Worm (Caenorhabditis elegans) whole organism, young adult: ENCODE results near the gene sph-1.

Source experiments
- B0035.1 ChIP-seq: sonication (generic microtip); optimal IDR thresholded peaks from 2 replicates; lab custom pipeline; 2016; ENCODE audit warnings: missing genetic modification characterization, mild to moderate bottlenecking, missing compliant biosample characterization, missing genotype, missing genetic modification reagents
- B0336.3 ChIP-seq: fragments of 200-800 bp; sonication (Bioruptor generic); IDR thresholded peaks from 2 replicates; pipeline ENCODE4 v1.3.6; 2022; ENCODE audit warnings: missing genetic modification characterization, missing compliant biosample characterization
- K11D2.4 ChIP-seq: fragments of 200-800 bp; sonication (Bioruptor generic); IDR thresholded peaks from 2 replicates; pipeline ENCODE4 v1.3.6; 2022; ENCODE audit warnings: missing genetic modification reagents, missing genetic modification characterization, missing compliant biosample characterization
- Y53F4B.3 ChIP-seq: fragments of 200-800 bp; sonication (Bioruptor generic); IDR thresholded peaks from 2 replicates; pipeline ENCODE4 v1.3.6; 2022; ENCODE audit warnings: missing genetic modification reagents, missing genetic modification characterization, missing compliant biosample characterization
- ceh-40 ChIP-seq: fragments of 200-800 bp; sonication (Bioruptor generic); IDR thresholded peaks from 2 replicates; pipeline ENCODE4 v1.3.6; 2022; ENCODE audit warnings: missing genetic modification characterization, missing compliant biosample characterization
- hsf-1 ChIP-seq: fragments of 200-800 bp; sonication (Bioruptor generic); IDR thresholded peaks from 2 replicates; pipeline ENCODE4 v1.3.6; 2022; ENCODE audit warnings: missing genetic modification reagents, missing genetic modification characterization, missing compliant biosample characterization
- nfyb-1 ChIP-seq: fragments of 200-800 bp; sonication (Bioruptor generic); IDR thresholded peaks from 2 replicates; pipeline ENCODE4 v1.3.6; 2022; ENCODE audit warnings: missing genetic modification reagents, missing genetic modification characterization, missing compliant biosample characterization
- nhr-120 ChIP-seq: fragments of 200-800 bp; sonication (Bioruptor generic); IDR thresholded peaks from 2 replicates; pipeline ENCODE4 v1.3.6; 2022; ENCODE audit warnings: missing genetic modification characterization, missing compliant biosample characterization
- snpc-1.3 ChIP-seq: sonication (generic microtip); optimal IDR thresholded peaks from 2 replicates; lab custom pipeline; 2017; ENCODE audit warnings: missing genetic modification characterization, mild to moderate bottlenecking, missing compliant biosample characterization, antibody characterized with exemption, moderate library complexity, missing genotype, missing genetic modification reagents; ENCODE audit not compliant: insufficient read depth
- somi-1 ChIP-seq: fragments of 200-800 bp; sonication (Bioruptor generic); optimal IDR thresholded peaks from 2 replicates; lab custom pipeline; 2018; ENCODE audit warnings: mild to moderate bottlenecking, missing genetic modification characterization, missing compliant biosample characterization
- sptf-2 ChIP-seq: fragments of 200-800 bp; sonication (Bioruptor generic); optimal IDR thresholded peaks from 2 replicates; lab custom pipeline; 2018; ENCODE audit warnings: mild to moderate bottlenecking, missing genetic modification characterization, missing compliant biosample characterization
- tbx-9 ChIP-seq: sonication (generic microtip); optimal IDR thresholded peaks from 2 replicates; lab custom pipeline; 2016; ENCODE audit warnings: borderline replicate concordance, missing genetic modification characterization, inconsistent platforms, missing compliant biosample characterization
- tlf-1 ChIP-seq: fragments of 200-800 bp; sonication (Bioruptor generic); optimal IDR thresholded peaks from 2 replicates; lab custom pipeline; 2018; ENCODE audit warnings: mild to moderate bottlenecking, missing genetic modification characterization, missing compliant biosample characterization
- unc-62 ChIP-seq: fragments of 150-350 bp; optimal IDR thresholded peaks from 2 replicates; lab custom pipeline; 2014; ENCODE audit warnings: missing biosample characterization, missing genetic modification reagents, missing genetic modification characterization

sph-1 gene

DNA sequence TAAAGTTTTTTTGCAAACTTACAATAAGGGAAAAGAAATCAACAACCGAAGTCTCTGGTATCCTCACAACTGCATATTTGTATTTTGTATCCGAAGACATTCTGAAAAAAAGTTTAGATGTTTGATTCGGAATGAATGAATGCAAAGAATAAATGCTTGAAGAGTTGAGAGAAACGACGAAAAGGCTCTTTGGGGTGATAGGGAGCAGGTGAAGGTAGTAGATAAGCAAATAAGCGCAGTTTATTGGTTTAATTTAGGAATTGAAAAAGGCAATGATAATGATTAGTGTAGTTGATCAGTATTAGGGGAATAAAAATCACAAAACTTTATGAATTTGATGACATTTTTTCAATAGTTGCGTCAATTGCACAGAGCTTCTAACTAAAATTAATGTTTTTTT lies 46.8 kb downstream of the sph-1 start, which contains the start of gene nsy-7:
TSS of gene nsy-7 (minus strand) at position 101 of the 400 bp plus-strand sequence.
- TF ChIP-seq nfyb-1 (GFP tag; lab: Robert Waterston, UW) = no peak
- TF ChIP-seq B0336.3 (GFP tag; lab: Robert Waterston, UW) = no peak
- TF ChIP-seq nhr-120 (GFP tag; lab: Robert Waterston, UW) = no peak
- no peak for TF ChIP-seq hsf-1 (GFP tag; lab: Robert Waterston, UW)
- no peak for TF ChIP-seq B0035.1 (tag; lab: Kevin White, UChicago)
- no peak for TF ChIP-seq tbx-9
- TF ChIP-seq unc-62 (GFP tag; lab: Kevin White, UChicago) = no peak
- TF ChIP-seq somi-1 (GFP tag; lab: Kevin White, UChicago) = no peak
- TF ChIP-seq K11D2.4 (GFP tag; lab: Robert Waterston, UW) = no peak
- TF ChIP-seq snpc-1.3 (tag; lab: Kevin White, UChicago) = no peak
- TF ChIP-seq Y53F4B.3 (GFP tag; lab: Robert Waterston, UW) = no peak
- no peak for TF ChIP-seq sptf-2 (GFP tag; lab: Kevin White, UChicago)
- no peak for TF ChIP-seq ceh-40
- TF ChIP-seq tlf-1 (GFP tag; lab: Kevin White, UChicago) = no peak
